Worm (Caenorhabditis elegans): Measurements from ENCODE around the gene try-1.
A peak's percentile ranks its signal among the peaks of the same experiment; 100 is the strongest.

The try-1 gene

ce11 chrII:4974448-4974951 lies 25.2 kb upstream of the try-1 start:
- TF ChIP-seq egl-27 (tag; optimal IDR thresholded peaks at IDR 0.05) (no peak), irx-1 (tag; optimal IDR thresholded peaks at IDR 0.05) (no peak), hlh-17 (GFP tag; optimal IDR thresholded peaks at IDR 0.05; ENCODE audit: borderline replicate concordance) (no peak), aha-1 (tag; optimal IDR thresholded peaks at IDR 0.05) (no peak), nhr-19 (GFP tag; conservative IDR thresholded peaks at IDR 0.05) (no peak), fkh-10 (GFP tag; optimal IDR thresholded peaks at IDR 0.05) (no peak), vab-15 (tag; optimal IDR thresholded peaks at IDR 0.05) (no peak), snu-23 (GFP tag; optimal IDR thresholded peaks at IDR 0.05) (no peak), fkh-8 (tag; optimal IDR thresholded peaks at IDR 0.05) (no peak), isw-1 (GFP tag; IDR thresholded peaks at IDR 0.05) (no peak), fkh-4 (tag; optimal IDR thresholded peaks at IDR 0.05; ENCODE audit: borderline replicate concordance) (no peak), nhr-77 (tag; optimal IDR thresholded peaks at IDR 0.05) (no peak), elt-2 (tag; optimal IDR thresholded peaks at IDR 0.05) (no peak), unc-86 (tag; optimal IDR thresholded peaks at IDR 0.05) (no peak), nhr-76 (tag; optimal IDR thresholded peaks at IDR 0.05) (no peak), nhr-90 (tag; optimal IDR thresholded peaks at IDR 0.05; ENCODE audit: poor library complexity) (no peak), efl-1 (optimal IDR thresholded peaks at IDR 0.05) (no peak), efl-1 (GFP tag; optimal IDR thresholded peaks at IDR 0.05 in 1 of 2) (no peak)

ce11 chrII:4968863-4969262 lies 19.5 kb upstream of the try-1 start, which contains the start of gene shc-2:
Gene shc-2, plus strand, starts transcription at chrII:4969163.
- TF ChIP-seq pag-3 (tag; optimal IDR thresholded peaks at IDR 0.05; ENCODE audit: borderline replicate concordance, insufficient read depth) (no peak), unc-62 (GFP tag; optimal IDR thresholded peaks at IDR 0.05) (no peak), nhr-11 (tag; optimal IDR thresholded peaks at IDR 0.05) (no peak), elt-2 (tag; optimal IDR thresholded peaks at IDR 0.05) (no peak), tbx-2 (tag; optimal IDR thresholded peaks at IDR 0.05) (no peak), sup-37 (GFP tag; optimal IDR thresholded peaks at IDR 0.05) (no peak), ztf-4 (tag; optimal IDR thresholded peaks at IDR 0.05) (no peak), lin-15B (tag; optimal IDR thresholded peaks at IDR 0.05) (no peak), nhr-84 (tag; optimal IDR thresholded peaks at IDR 0.05) (no peak), hlh-4 (tag; optimal IDR thresholded peaks at IDR 0.05) (no peak), grh-1 (GFP tag; IDR thresholded peaks at IDR 0.05) (no peak), F16B12.6 (tag; optimal IDR thresholded peaks at IDR 0.05) (no peak), lin-13 (GFP tag; optimal IDR thresholded peaks at IDR 0.05) (no peak), lin-14 (GFP tag; optimal IDR thresholded peaks at IDR 0.05) (no peak)

- TF ChIP-seq elt-2 (tag; optimal IDR thresholded peaks at IDR 0.05) (peak; percentile 84), nhr-12 (tag; optimal IDR thresholded peaks at IDR 0.05) (no peak), lin-35 (GFP tag; optimal IDR thresholded peaks at IDR 0.05) (no peak)
Observed at ce11 chrII:4967636-4968035, 18.3 kb upstream of the try-1 start.

ce11 chrII:4966576-4966975 lies 17.2 kb upstream of the try-1 start:
- TF ChIP-seq ceh-8 (GFP tag; optimal IDR thresholded peaks at IDR 0.05), result no peak
- TF ChIP-seq lin-14 (GFP tag; optimal IDR thresholded peaks at IDR 0.05), result peak; percentile 30
- no peak for TF ChIP-seq nhr-12 (tag; optimal IDR thresholded peaks at IDR 0.05)
- TF ChIP-seq skn-1 (tag; optimal IDR thresholded peaks at IDR 0.05), result no peak
- TF ChIP-seq ceh-82 (tag; optimal IDR thresholded peaks at IDR 0.05), result no peak
- TF ChIP-seq nhr-85 (tag), result no peak
- no peak for TF ChIP-seq sptf-1 (tag; optimal IDR thresholded peaks at IDR 0.05)
- TF ChIP-seq unc-62 (GFP tag; optimal IDR thresholded peaks at IDR 0.05), result no peak
- no peak for TF ChIP-seq lin-15B (tag; optimal IDR thresholded peaks at IDR 0.05)
- TF ChIP-seq pqm-1 (tag; optimal IDR thresholded peaks at IDR 0.05), result peak; percentile 0
- TF ChIP-seq ztf-11 (tag; optimal IDR thresholded peaks at IDR 0.05), result no peak
- TF ChIP-seq nhr-47 (tag; optimal IDR thresholded peaks at IDR 0.05), result no peak
- no peak for TF ChIP-seq grh-1 (GFP tag; IDR thresholded peaks at IDR 0.05)
- no peak for TF ChIP-seq unc-98 (GFP tag; IDR thresholded peaks at IDR 0.05)
- TF ChIP-seq efl-3 (GFP tag; optimal IDR thresholded peaks at IDR 0.05), result no peak
- no peak for TF ChIP-seq pag-3 (tag; optimal IDR thresholded peaks at IDR 0.05; ENCODE audit: borderline replicate concordance, insufficient read depth)
- TF ChIP-seq C16A3.4 (tag; optimal IDR thresholded peaks at IDR 0.05), result no peak
- no peak for TF ChIP-seq mef-2 (tag; optimal IDR thresholded peaks at IDR 0.05)
- no peak for TF ChIP-seq fkh-4 (tag; optimal IDR thresholded peaks at IDR 0.05; ENCODE audit: borderline replicate concordance)
- TF ChIP-seq elt-2 (tag; optimal IDR thresholded peaks at IDR 0.05), result peak; percentile 97
- TF ChIP-seq snpc-4 (tag; optimal IDR thresholded peaks at IDR 0.05), result no peak
- no peak for TF ChIP-seq nhr-28 (tag; optimal IDR thresholded peaks at IDR 0.05)

Data from whole organism, L1 larva.